Worm (Caenorhabditis elegans): ENCODE results near the gene C39E9.12.

Gene C39E9.12

DNA sequence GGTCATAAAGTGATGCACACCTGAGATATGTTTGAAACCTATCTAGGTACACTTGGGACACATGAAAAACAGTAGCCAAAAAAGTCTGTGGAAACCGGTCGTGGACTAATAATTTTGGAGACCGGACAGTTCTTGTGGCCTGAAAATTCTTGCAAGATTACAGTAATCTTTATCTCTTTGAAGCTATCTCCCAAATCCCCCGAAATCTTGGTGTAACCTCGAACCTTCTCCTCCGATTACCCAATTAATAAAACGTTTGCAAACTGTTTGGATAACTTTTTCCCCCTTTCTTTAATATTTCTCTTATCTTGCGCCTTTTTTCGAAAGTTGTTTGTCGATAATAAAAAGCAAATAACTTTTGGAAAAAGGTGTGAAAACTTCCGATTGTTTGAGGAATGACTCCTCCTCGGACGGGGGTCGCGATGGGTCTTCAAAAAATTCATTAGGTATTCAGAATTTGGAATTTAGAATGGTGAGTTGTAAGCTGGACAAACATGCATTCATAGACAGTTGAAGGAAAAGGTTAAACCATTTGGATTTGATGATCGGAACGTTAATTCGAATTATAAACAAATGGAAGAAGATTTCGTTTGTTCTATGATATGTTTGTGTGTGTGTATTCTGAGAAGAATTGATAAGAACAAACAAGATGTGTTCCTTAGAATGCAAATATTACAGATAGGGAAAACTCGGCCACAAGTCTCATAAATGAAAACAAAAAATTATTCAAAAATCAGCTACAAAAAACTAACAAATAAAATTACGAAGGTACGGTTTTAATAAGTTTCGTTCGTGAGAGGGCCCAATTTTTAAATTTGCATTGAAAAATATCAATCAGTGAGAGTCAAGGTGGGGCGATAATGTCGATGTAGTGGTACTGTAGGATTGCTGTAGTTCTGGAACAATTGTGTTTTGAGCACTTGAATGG is 10.7 kb upstream of the C39E9.12 start (continued):
- no peak for TF ChIP-seq nhr-237 (tag; optimal IDR thresholded peaks at IDR 0.05)
- TF ChIP-seq fkh-10 (GFP tag; optimal IDR thresholded peaks at IDR 0.05), result no peak
- peak; percentile 30 for TF ChIP-seq nhr-47 (tag; optimal IDR thresholded peaks at IDR 0.05)
- TF ChIP-seq ama-1 (optimal IDR thresholded peaks at IDR 0.05), result peak; percentile 67
- no peak for TF ChIP-seq unc-30 (tag; optimal IDR thresholded peaks at IDR 0.05)
- no peak for TF ChIP-seq nhr-11 (tag; optimal IDR thresholded peaks at IDR 0.05)
- no peak for TF ChIP-seq isw-1 (GFP tag; IDR thresholded peaks at IDR 0.05)
- no peak for TF ChIP-seq skn-1 (tag; optimal IDR thresholded peaks at IDR 0.05)
- no peak for TF ChIP-seq unc-62 (GFP tag; optimal IDR thresholded peaks at IDR 0.05)
- TF ChIP-seq ces-1 (GFP tag; optimal IDR thresholded peaks at IDR 0.05), result no peak
- no peak for TF ChIP-seq unc-98 (GFP tag; IDR thresholded peaks at IDR 0.05)
- TF ChIP-seq ceh-90 (tag; optimal IDR thresholded peaks at IDR 0.05), result no peak
- no peak for TF ChIP-seq egl-13 (tag; optimal IDR thresholded peaks at IDR 0.05)
- no peak for TF ChIP-seq dpl-1 (GFP tag; optimal IDR thresholded peaks at IDR 0.05)
- TF ChIP-seq mep-1 (tag; optimal IDR thresholded peaks at IDR 0.05), result no peak
- TF ChIP-seq nhr-71 (tag; optimal IDR thresholded peaks at IDR 0.05), result peak; percentile 48
- TF ChIP-seq elt-3 (tag; optimal IDR thresholded peaks at IDR 0.05), result no peak
- no peak for TF ChIP-seq ztf-4 (tag; optimal IDR thresholded peaks at IDR 0.05)
- no peak for TF ChIP-seq lin-13 (GFP tag; optimal IDR thresholded peaks at IDR 0.05)
- no peak for TF ChIP-seq C34B4.2 (tag; optimal IDR thresholded peaks at IDR 0.05)
- peak in 1 of 2 experiments; percentile 26 for TF ChIP-seq lin-35 (GFP tag; optimal IDR thresholded peaks at IDR 0.05)
- TF ChIP-seq ceh-63 (GFP tag; optimal IDR thresholded peaks at IDR 0.05), result no peak
- no peak for TF ChIP-seq vab-15 (tag; optimal IDR thresholded peaks at IDR 0.05)
- no peak for TF ChIP-seq pax-3 (tag; optimal IDR thresholded peaks at IDR 0.05)
- no peak for TF ChIP-seq nhr-12 (tag; optimal IDR thresholded peaks at IDR 0.05)
- no peak for TF ChIP-seq zag-1 (tag; optimal IDR thresholded peaks at IDR 0.05)
- TF ChIP-seq irx-1 (tag; optimal IDR thresholded peaks at IDR 0.05), result no peak
- TF ChIP-seq mab-9 (GFP tag; IDR thresholded peaks at IDR 0.05), result no peak
- TF ChIP-seq nhr-90 (tag; optimal IDR thresholded peaks at IDR 0.05; ENCODE audit: poor library complexity), result peak; percentile 28
- TF ChIP-seq fos-1 (tag; optimal IDR thresholded peaks at IDR 0.05), result no peak

- no peak for TF ChIP-seq sup-37 (GFP tag; optimal IDR thresholded peaks at IDR 0.05)
- TF ChIP-seq isw-1 (GFP tag; IDR thresholded peaks at IDR 0.05), result no peak
- no peak for TF ChIP-seq mdl-1 (tag; optimal IDR thresholded peaks at IDR 0.05)
- no peak for TF ChIP-seq blmp-1 (tag; optimal IDR thresholded peaks at IDR 0.05)
- TF ChIP-seq C04F5.9 (tag; optimal IDR thresholded peaks at IDR 0.05), result no peak
- no peak for TF ChIP-seq lin-35 (GFP tag; optimal IDR thresholded peaks at IDR 0.05)
- no peak for TF ChIP-seq nhr-71 (tag; optimal IDR thresholded peaks at IDR 0.05)
Measured at ce11 chrIV:13085675-13086074, 8.1 kb upstream of the C39E9.12 start.

ce11 chrIV:13086705-13087104 is 7.1 kb upstream of the C39E9.12 start, which contains the start of gene spin-2:
Gene spin-2, plus strand, starts transcription at chrIV:13087005.
- TF ChIP-seq ceh-82 (tag; optimal IDR thresholded peaks at IDR 0.05), result no peak
- no peak for TF ChIP-seq hpl-2 (GFP tag; optimal IDR thresholded peaks at IDR 0.05)
- no peak for TF ChIP-seq ztf-4 (tag; optimal IDR thresholded peaks at IDR 0.05)
- TF ChIP-seq jun-1 (tag; optimal IDR thresholded peaks at IDR 0.05), result no peak
- TF ChIP-seq ama-1 (optimal IDR thresholded peaks at IDR 0.05), result no peak
- no peak for TF ChIP-seq dsc-1 (tag; optimal IDR thresholded peaks at IDR 0.05)
- TF ChIP-seq fkh-8 (tag; optimal IDR thresholded peaks at IDR 0.05), result no peak
- TF ChIP-seq unc-86 (tag; optimal IDR thresholded peaks at IDR 0.05), result no peak
- TF ChIP-seq elt-2 (tag; optimal IDR thresholded peaks at IDR 0.05), result no peak
- TF ChIP-seq alr-1 (tag; optimal IDR thresholded peaks at IDR 0.05; ENCODE audit: borderline replicate concordance), result no peak
- TF ChIP-seq C04F5.9 (tag; optimal IDR thresholded peaks at IDR 0.05), result no peak
- no peak for TF ChIP-seq fos-1 (tag; optimal IDR thresholded peaks at IDR 0.05)
- TF ChIP-seq nhr-71 (tag; optimal IDR thresholded peaks at IDR 0.05), result no peak
- no peak for TF ChIP-seq nhr-76 (tag; optimal IDR thresholded peaks at IDR 0.05)

Data from whole organism, L1 larva.